Fruit fly (Drosophila melanogaster) whole organism, embryonic: ENCODE data around the gene Bub1.

Source experiments
- Awh ChIP-seq: fragments of 200-800 bp; sonication (Bioruptor generic); IDR thresholded peaks from 2 replicates; pipeline ENCODE4, ENCODE4 v1.3.6; 2022; ENCODE audit warnings: missing biosample characterization, missing genetic modification characterization
- Blimp-1 ChIP-seq: fragments of 200-800 bp; sonication (Bioruptor generic); optimal IDR thresholded peaks from 3 replicates; lab custom pipeline; 2018; ENCODE audit warnings: missing biosample characterization, missing genetic modification characterization, mild to moderate bottlenecking, moderate library complexity, missing genetic modification reagents
- CG10654 ChIP-seq: fragments of 200-800 bp; sonication (Bioruptor generic); optimal IDR thresholded peaks from 2 replicates; lab custom pipeline; 2016; ENCODE audit warnings: missing biosample characterization, missing genetic modification characterization
- CG11093 ChIP-seq: fragments of 200-800 bp; sonication (Bioruptor generic); IDR thresholded peaks from 3 replicates; pipeline ENCODE4 v1.3.6; 2022; ENCODE audit warnings: missing biosample characterization, missing genetic modification characterization
- CG14050 ChIP-seq: fragments of 200-800 bp; sonication (Bioruptor generic); IDR thresholded peaks from 3 replicates; pipeline ENCODE4 v1.3.6; 2022; ENCODE audit warnings: missing biosample characterization, missing genetic modification characterization
- CG14710 ChIP-seq: fragments of 200-800 bp; sonication (Bioruptor generic); optimal IDR thresholded peaks from 3 replicates; lab custom pipeline; 2019; ENCODE audit warnings: missing biosample characterization, mild to moderate bottlenecking, missing genetic modification characterization, moderate library complexity
- CG1647 ChIP-seq: fragments of 200-800 bp; sonication (Bioruptor generic); optimal IDR thresholded peaks from 3 replicates; lab custom pipeline; 2016; ENCODE audit warnings: missing biosample characterization, missing genetic modification characterization
- CG17359 ChIP-seq: fragments of 200-800 bp; sonication (Bioruptor generic); optimal IDR thresholded peaks from 3 replicates; lab custom pipeline; 2018; ENCODE audit warnings: missing biosample characterization, mild to moderate bottlenecking, missing genetic modification characterization, moderate library complexity
- CG18619 ChIP-seq: fragments of 200-800 bp; sonication (Bioruptor generic); optimal IDR thresholded peaks from 3 replicates; lab custom pipeline; 2017; ENCODE audit warnings: missing biosample characterization, mild to moderate bottlenecking, missing genetic modification characterization
- CG2875 ChIP-seq: fragments of 200-800 bp; sonication (Bioruptor generic); optimal IDR thresholded peaks from 2 replicates; lab custom pipeline; 2017; ENCODE audit warnings: missing biosample characterization, mild to moderate bottlenecking, missing genetic modification characterization, missing genetic modification reagents
- CG2889 ChIP-seq: fragments of 200-800 bp; sonication (Bioruptor generic); IDR thresholded peaks from 3 replicates; pipeline ENCODE4 v1.3.6; 2022; ENCODE audit warnings: missing biosample characterization, missing genetic modification characterization
- CG30020 ChIP-seq: fragments of 200-800 bp; optimal IDR thresholded peaks from 2 replicates; lab custom pipeline; 2019; ENCODE audit warnings: missing biosample characterization, mild to moderate bottlenecking, missing genetic modification characterization, moderate library complexity
- CG42726 ChIP-seq: fragments of 200-800 bp; sonication (Bioruptor generic); IDR thresholded peaks from 2 replicates; pipeline ENCODE4 v1.3.6; 2022; ENCODE audit warnings: missing biosample characterization, missing genetic modification characterization; ENCODE audit not compliant: partially characterized antibody
- CG4282 ChIP-seq: fragments of 200-800 bp; sonication (Bioruptor generic); optimal IDR thresholded peaks from 2 replicates; lab custom pipeline; 2016; ENCODE audit warnings: missing biosample characterization, missing genetic modification characterization
- CG4730 ChIP-seq: fragments of 200-800 bp; sonication (Bioruptor generic); IDR thresholded peaks from 2 replicates; pipeline ENCODE4 v1.3.6; 2022; ENCODE audit warnings: missing biosample characterization, missing genetic modification characterization
- CG5180 ChIP-seq: fragments of 200-800 bp; sonication (Bioruptor generic); optimal IDR thresholded peaks from 3 replicates; lab custom pipeline; 2017; ENCODE audit warnings: missing biosample characterization, missing genetic modification characterization, mild to moderate bottlenecking, moderate library complexity, missing genetic modification reagents
- CG6175 ChIP-seq: fragments of 200-800 bp; sonication (Bioruptor generic); IDR thresholded peaks from 3 replicates; pipeline ENCODE4 v1.3.6; 2022; ENCODE audit warnings: missing biosample characterization, missing genetic modification characterization
- CG8359 ChIP-seq: fragments of 200-800 bp; sonication (Bioruptor generic); optimal IDR thresholded peaks from 2 replicates; lab custom pipeline; 2017; ENCODE audit warnings: missing biosample characterization, mild to moderate bottlenecking, missing genetic modification characterization, borderline replicate concordance
- CG8944 ChIP-seq: fragments of 200-800 bp; sonication (Bioruptor generic); optimal IDR thresholded peaks from 3 replicates; lab custom pipeline; 2016; ENCODE audit warnings: missing biosample characterization, missing genetic modification characterization
- CrebB ChIP-seq: fragments of 200-800 bp; sonication (Bioruptor generic); optimal IDR thresholded peaks from 3 replicates; lab custom pipeline; 2018; ENCODE audit warnings: missing biosample characterization, mild to moderate bottlenecking, missing genetic modification characterization
- E2f1 ChIP-seq: fragments of 200-800 bp; sonication (Bioruptor generic); IDR thresholded peaks from 2 replicates; pipeline ENCODE4 v1.3.6; 2022; ENCODE audit warnings: missing biosample characterization, missing genetic modification characterization
- E2f2 ChIP-seq: fragments of 200-800 bp; sonication (Bioruptor generic); IDR thresholded peaks from 2 replicates; pipeline ENCODE4 v1.3.6; 2022; ENCODE audit warnings: missing biosample characterization, missing genetic modification characterization
- Hr3 ChIP-seq: fragments of 200-800 bp; sonication (Bioruptor generic); optimal IDR thresholded peaks from 3 replicates; lab custom pipeline; 2016; ENCODE audit warnings: missing biosample characterization, missing genetic modification characterization
- Hsf ChIP-seq: fragments of 200-800 bp; sonication (Bioruptor generic); optimal IDR thresholded peaks from 3 replicates; lab custom pipeline; 2016; ENCODE audit warnings: missing biosample characterization, missing genetic modification characterization
- Med ChIP-seq: fragments of 200-800 bp; sonication (Bioruptor generic); peaks from one replicate; lab custom pipeline; 2016; ENCODE audit warnings: missing biosample characterization, missing genetic modification characterization, mild to moderate bottlenecking, inconsistent platforms, moderate library complexity
- NK7.1 ChIP-seq: fragments of 200-800 bp; sonication (Bioruptor generic); optimal IDR thresholded peaks from 3 replicates; lab custom pipeline; 2016; ENCODE audit warnings: missing biosample characterization, missing genetic modification characterization
- Neu2 ChIP-seq: fragments of 200-800 bp; sonication (Bioruptor generic); optimal IDR thresholded peaks from 3 replicates; lab custom pipeline; 2016; ENCODE audit warnings: missing biosample characterization, missing genetic modification characterization, borderline replicate concordance
- Nf-YC ChIP-seq: fragments of 200-800 bp; optimal IDR thresholded peaks from 3 replicates; lab custom pipeline; 2019; ENCODE audit warnings: missing biosample characterization, mild to moderate bottlenecking, missing genetic modification characterization, moderate library complexity
- Side ChIP-seq: fragments of 200-800 bp; sonication (Bioruptor generic); optimal IDR thresholded peaks from 2 replicates; lab custom pipeline; 2016; ENCODE audit warnings: missing biosample characterization, missing genetic modification characterization
- Stat92E ChIP-seq, 3 experiments: fragments of >200 bp in 2 of 3; fragments of 200-800 bp in 1 of 3; sonication (Bioruptor generic) in 1 of 3; optimal IDR thresholded peaks; 2 replicates each; lab custom pipeline; 2017 to 2019; ENCODE audit warnings: missing biosample characterization in 3 of 3, missing genetic modification characterization in 3 of 3, mild to moderate bottlenecking in 1 of 3, moderate library complexity in 1 of 3
- bcd ChIP-seq: fragments of 200-800 bp; sonication (Bioruptor generic); optimal IDR thresholded peaks from 2 replicates; lab custom pipeline; 2017; ENCODE audit warnings: missing biosample characterization, mild to moderate bottlenecking, missing genetic modification characterization
- chn ChIP-seq: fragments of 200-800 bp; sonication (Bioruptor generic); optimal IDR thresholded peaks from 2 replicates; lab custom pipeline; 2016; ENCODE audit warnings: missing biosample characterization, missing genetic modification characterization
- disco-r ChIP-seq: fragments of 200-800 bp; sonication (Bioruptor generic); optimal IDR thresholded peaks from 2 replicates; lab custom pipeline; 2016; ENCODE audit warnings: missing biosample characterization, missing genetic modification characterization
- exex ChIP-seq: fragments of 200-800 bp; sonication (Bioruptor generic); optimal IDR thresholded peaks from 4 replicates; lab custom pipeline; 2018; ENCODE audit warnings: missing biosample characterization, mild to moderate bottlenecking, missing genetic modification characterization, moderate library complexity
- ftz-f1 ChIP-seq: fragments of 200-800 bp; sonication (Bioruptor generic); optimal IDR thresholded peaks from 2 replicates; lab custom pipeline; 2016; ENCODE audit warnings: missing biosample characterization, missing genetic modification characterization
- gcm ChIP-seq: fragments of 200-800 bp; sonication (Bioruptor generic); optimal IDR thresholded peaks from 2 replicates; lab custom pipeline; 2019; ENCODE audit warnings: missing biosample characterization, mild to moderate bottlenecking, missing genetic modification characterization, moderate library complexity
- gro ChIP-seq: fragments of 200-800 bp; sonication (Bioruptor generic); optimal IDR thresholded peaks from 2 replicates; lab custom pipeline; 2016; ENCODE audit warnings: missing biosample characterization, missing genetic modification characterization
- insv ChIP-seq, 2 experiments: fragments of 200-800 bp; sonication (Bioruptor generic); optimal IDR thresholded peaks; 3 replicates each; lab custom pipeline; 2016 to 2018; ENCODE audit warnings: missing biosample characterization in 2 of 2, missing genetic modification characterization in 2 of 2
- kah ChIP-seq: fragments of 200-800 bp; sonication (Bioruptor generic); optimal IDR thresholded peaks from 2 replicates; lab custom pipeline; 2018; ENCODE audit warnings: missing biosample characterization, mild to moderate bottlenecking, missing genetic modification characterization
- lola ChIP-seq, 3 experiments: fragments of >200 bp in 2 of 3; fragments of 200-800 bp in 1 of 3; sonication (Bioruptor generic) in 1 of 3; optimal IDR thresholded peaks; 2 replicates each; lab custom pipeline; 2017 to 2019; ENCODE audit warnings: missing biosample characterization in 3 of 3, missing genetic modification characterization in 3 of 3, mild to moderate bottlenecking in 1 of 3, moderate library complexity in 1 of 3
- oc ChIP-seq: fragments of 200-800 bp; sonication (Bioruptor generic); optimal IDR thresholded peaks from 2 replicates; lab custom pipeline; 2018; ENCODE audit warnings: missing biosample characterization, mild to moderate bottlenecking, missing genetic modification characterization, moderate library complexity
- pb ChIP-seq: fragments of 200-800 bp; sonication (Bioruptor generic); optimal IDR thresholded peaks from 3 replicates; lab custom pipeline; 2016; ENCODE audit warnings: missing biosample characterization, missing genetic modification characterization
- pita ChIP-seq: fragments of 200-800 bp; sonication (Bioruptor generic); optimal IDR thresholded peaks from 2 replicates; lab custom pipeline; 2017; ENCODE audit warnings: missing biosample characterization, mild to moderate bottlenecking, missing genetic modification characterization
- pzg ChIP-seq: fragments of 200-800 bp; sonication (Bioruptor generic); optimal IDR thresholded peaks from 3 replicates; lab custom pipeline; 2018; ENCODE audit warnings: missing biosample characterization, mild to moderate bottlenecking, missing genetic modification characterization, moderate library complexity
- ro ChIP-seq: fragments of 200-800 bp; sonication (Bioruptor generic); IDR thresholded peaks from 2 replicates; pipeline ENCODE4 v1.3.6; 2022; ENCODE audit warnings: missing biosample characterization, missing genetic modification characterization
- sim ChIP-seq: fragments of 200-800 bp; sonication (Bioruptor generic); IDR thresholded peaks from 2 replicates; pipeline ENCODE4 v1.3.6; 2022; ENCODE audit warnings: missing biosample characterization, missing genetic modification characterization
- sr ChIP-seq: fragments of 200-800 bp; sonication (Bioruptor generic); IDR thresholded peaks from 3 replicates; pipeline ENCODE4 v1.3.6; 2022; ENCODE audit warnings: missing biosample characterization, missing genetic modification characterization
- trh ChIP-seq: fragments of 200-800 bp; sonication (Bioruptor generic); optimal IDR thresholded peaks from 2 replicates; lab custom pipeline; 2016; ENCODE audit warnings: missing biosample characterization, missing genetic modification characterization
- vvl ChIP-seq: fragments of 200-800 bp; sonication (Bioruptor generic); IDR thresholded peaks from 2 replicates; pipeline ENCODE4 v1.3.6; 2022; ENCODE audit warnings: missing biosample characterization, missing genetic modification characterization

Gene Bub1

dm6 chr2L:5261223-5261984, 17.3 kb upstream of the Bub1 start (continued):
- no peak for TF ChIP-seq Stat92E (GFP tag; optimal IDR thresholded peaks at IDR 0.05; lab: Kevin White, UChicago)
- peak; percentile 31 for TF ChIP-seq Hsf (GFP tag; lab: Kevin White, UChicago)
- no peak for TF ChIP-seq disco-r
- peak; percentile 8 for TF ChIP-seq oc (tag; lab: Kevin White, UChicago)
- no peak for TF ChIP-seq CG42726 (GFP tag; lab: Robert Waterston, UW)
- 0 out of 3 replicates have a peak, but pooled peaks have one; percentile 6 for TF ChIP-seq CG6175 (GFP tag; lab: Robert Waterston, UW)
- TF ChIP-seq kah (GFP tag; lab: Kevin White, UChicago): peak; percentile 14
- TF ChIP-seq CG14050 (GFP tag; lab: Robert Waterston, UW): no peak
- TF ChIP-seq Nf-YC (tag; lab: Kevin White, UChicago): no peak
- TF ChIP-seq CG4730: no peak
- no peak for TF ChIP-seq gcm (GFP tag; lab: Kevin White, UChicago)
- TF ChIP-seq gro: no peak
- no peak for TF ChIP-seq pb (GFP tag; lab: Kevin White, UChicago)
- 0 out of 2 replicates have a peak, but pooled peaks have one; percentile 27 for TF ChIP-seq E2f2 (GFP tag; lab: Robert Waterston, UW)
- TF ChIP-seq ftz-f1 (GFP tag; lab: Kevin White, UChicago): no peak
- no peak for TF ChIP-seq bcd (GFP tag; lab: Kevin White, UChicago)
- 0 out of 2 replicates have a peak, but pooled peaks have one; percentile 29 for TF ChIP-seq E2f1
- TF ChIP-seq sr (GFP tag; lab: Robert Waterston, UW): no peak
- no peak for TF ChIP-seq CG8944 (GFP tag; lab: Kevin White, UChicago)
- TF ChIP-seq CrebB (tag; lab: Kevin White, UChicago): no peak
- no peak for TF ChIP-seq insv (GFP tag; optimal IDR thresholded peaks at IDR 0.05; lab: Kevin White, UChicago)
- no peak for TF ChIP-seq pzg (GFP tag; lab: Kevin White, UChicago)
- TF ChIP-seq CG4282 (GFP tag; lab: Kevin White, UChicago): no peak
- peak; percentile 49 for TF ChIP-seq CG14710
- no peak for TF ChIP-seq vvl (GFP tag; lab: Robert Waterston, UW)
- no peak for TF ChIP-seq CG10654
- no peak for TF ChIP-seq exex (tag; lab: Kevin White, UChicago)
- TF ChIP-seq Awh (GFP tag; lab: Robert Waterston, UW): no peak
- TF ChIP-seq lola (GFP tag; optimal IDR thresholded peaks at IDR 0.05; lab: Kevin White, UChicago): peak in 1 of 3 experiments; percentile 66
- TF ChIP-seq Med (GFP tag; lab: Kevin White, UChicago): peak; percentile 86
- no peak for TF ChIP-seq Hr3
- TF ChIP-seq CG30020 (tag; lab: Kevin White, UChicago): no peak
- peak; percentile 30 for TF ChIP-seq CG2875 (GFP tag; lab: Kevin White, UChicago)
- no peak for TF ChIP-seq CG1647
- TF ChIP-seq ro: no peak
- peak; percentile 28 for TF ChIP-seq chn
- TF ChIP-seq CG11093 (GFP tag; lab: Robert Waterston, UW): no peak
- no peak for TF ChIP-seq pita (GFP tag; lab: Kevin White, UChicago)
- peak; percentile 0 for TF ChIP-seq Side (GFP tag; lab: Kevin White, UChicago)
- TF ChIP-seq NK7.1: no peak
- peak; percentile 59 for TF ChIP-seq Blimp-1 (GFP tag; lab: Kevin White, UChicago)
- TF ChIP-seq CG17359: peak; percentile 7
- no peak for TF ChIP-seq sim
- peak; percentile 69 for TF ChIP-seq CG8359
- TF ChIP-seq Neu2 (GFP tag; lab: Kevin White, UChicago): no peak
- no peak for TF ChIP-seq CG18619 (GFP tag; lab: Kevin White, UChicago)
- no peak for TF ChIP-seq CG5180 (GFP tag; lab: Kevin White, UChicago)
- TF ChIP-seq trh (GFP tag; lab: Kevin White, UChicago): peak; percentile 8
- TF ChIP-seq CG2889 (GFP tag; lab: Robert Waterston, UW): no peak
